Worm (Caenorhabditis elegans): ENCODE measurements around the gene phy-4.

Gene phy-4

ce11 chrV:19490461-19490860, 23.0 kb downstream of the phy-4 start, which contains the start of gene Y43F8B.7:
Y43F8B.7 (plus strand) TSS chrV:19490761.
- TF ChIP-seq R02D3.7 (tag; optimal IDR thresholded peaks at IDR 0.05) (no peak), peb-1 (tag; optimal IDR thresholded peaks at IDR 0.05) (no peak), mdl-1 (tag; optimal IDR thresholded peaks at IDR 0.05) (no peak)

- TF ChIP-seq mbf-1 (tag; optimal IDR thresholded peaks at IDR 0.05) (no peak), ceh-82 (tag; optimal IDR thresholded peaks at IDR 0.05) (no peak), R02D3.7 (tag; optimal IDR thresholded peaks at IDR 0.05) (no peak), Y55F3AM.14 (GFP tag; optimal IDR thresholded peaks at IDR 0.05) (no peak), lsy-2 (tag; optimal IDR thresholded peaks at IDR 0.05) (no peak), gmeb-1 (tag; optimal IDR thresholded peaks at IDR 0.05) (no peak), unc-39 (tag; optimal IDR thresholded peaks at IDR 0.05) (no peak), dmd-4 (tag; optimal IDR thresholded peaks at IDR 0.05) (no peak), nhr-129 (tag; optimal IDR thresholded peaks at IDR 0.05) (no peak), mab-5 (tag; optimal IDR thresholded peaks at IDR 0.05) (no peak), nhr-10 (tag; optimal IDR thresholded peaks at IDR 0.05) (no peak), ceh-16 (tag; optimal IDR thresholded peaks at IDR 0.05) (no peak), ZK546.5 (tag; optimal IDR thresholded peaks at IDR 0.05) (no peak), skn-1 (tag; optimal IDR thresholded peaks at IDR 0.05) (no peak), sma-3 (GFP tag; optimal IDR thresholded peaks at IDR 0.05) (no peak), ztf-11 (tag; optimal IDR thresholded peaks at IDR 0.05) (no peak), nhr-12 (tag; optimal IDR thresholded peaks at IDR 0.05) (no peak), fos-1 (tag; optimal IDR thresholded peaks at IDR 0.05) (no peak), nhr-77 (tag; optimal IDR thresholded peaks at IDR 0.05) (no peak)
Observed at ce11 chrV:19485690-19486089, 27.8 kb downstream of the phy-4 start, which contains the start of gene Y43F8B.18. Y43F8B.18 (plus strand) TSS chrV:19485990.

DNA sequence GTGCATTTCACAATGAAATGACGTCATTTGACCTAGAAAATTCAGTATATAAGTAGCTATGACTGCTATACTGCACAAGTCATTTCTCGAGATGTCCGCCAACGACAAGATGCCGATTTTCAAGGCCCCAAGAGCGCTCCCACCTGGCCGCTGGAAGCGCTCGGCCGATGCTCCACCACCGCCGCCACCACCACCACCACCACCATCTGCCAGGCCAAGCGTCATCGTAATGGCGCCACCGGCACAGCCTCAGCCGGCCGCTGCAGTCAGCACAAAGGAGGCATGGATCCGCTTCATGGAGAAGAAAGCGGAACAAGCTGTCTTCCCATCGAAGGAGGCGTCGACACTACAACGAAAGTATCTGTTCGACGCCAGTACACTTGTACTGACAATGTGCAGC, 28.2 kb downstream of the phy-4 start, which contains the start of gene Y43F8B.28:
Gene Y43F8B.28, plus strand, starts transcription at position 59 of the 400 bp plus-strand sequence.
- TF ChIP-seq aly-2 (tag; optimal IDR thresholded peaks at IDR 0.05): no peak
- no peak for TF ChIP-seq sma-9 (GFP tag; optimal IDR thresholded peaks at IDR 0.05)
- no peak for TF ChIP-seq sma-9 (tag; optimal IDR thresholded peaks at IDR 0.05)

- TF ChIP-seq peb-1 (tag; optimal IDR thresholded peaks at IDR 0.05) (no peak), C34F6.9 (tag; optimal IDR thresholded peaks at IDR 0.05) (no peak), nhr-10 (tag; optimal IDR thresholded peaks at IDR 0.05) (no peak), ceh-16 (tag; optimal IDR thresholded peaks at IDR 0.05) (no peak), nhr-11 (tag; optimal IDR thresholded peaks at IDR 0.05) (no peak), lin-11 (tag; optimal IDR thresholded peaks at IDR 0.05) (no peak), nhr-23 (tag; optimal IDR thresholded peaks at IDR 0.05) (no peak), nhr-12 (tag; optimal IDR thresholded peaks at IDR 0.05) (no peak), nhr-129 (tag; optimal IDR thresholded peaks at IDR 0.05) (no peak), unc-62 (GFP tag; optimal IDR thresholded peaks at IDR 0.05) (no peak), skn-1 (tag; optimal IDR thresholded peaks at IDR 0.05) (no peak), nhr-25 (tag; optimal IDR thresholded peaks at IDR 0.05) (no peak), alr-1 (tag; optimal IDR thresholded peaks at IDR 0.05) (no peak), unc-55 (GFP tag; optimal IDR thresholded peaks at IDR 0.05) (no peak), F13H6.1 (tag; optimal IDR thresholded peaks at IDR 0.05) (no peak)
Observed at ce11 chrV:19484507-19484906, 28.9 kb downstream of the phy-4 start, which contains the start of gene Y43F8B.17. Y43F8B.17 (plus strand) TSS chrV:19484721.

ce11 chrV:19482535-19482934, 30.9 kb downstream of the phy-4 start, which contains the start of gene Y43F8B.22:
Y43F8B.22 (plus strand) TSS chrV:19482835.
- TF ChIP-seq unc-39 (tag; optimal IDR thresholded peaks at IDR 0.05): no peak
- no peak for TF ChIP-seq sma-9 (GFP tag; optimal IDR thresholded peaks at IDR 0.05)
- TF ChIP-seq sma-9 (tag; optimal IDR thresholded peaks at IDR 0.05): no peak
- no peak for TF ChIP-seq nhr-12 (tag; optimal IDR thresholded peaks at IDR 0.05)
- no peak for TF ChIP-seq C34F6.9 (tag; optimal IDR thresholded peaks at IDR 0.05)
- TF ChIP-seq sma-3 (GFP tag; optimal IDR thresholded peaks at IDR 0.05): no peak
- no peak for TF ChIP-seq mab-5 (tag; optimal IDR thresholded peaks at IDR 0.05)
- no peak for TF ChIP-seq snpc-4 (tag; optimal IDR thresholded peaks at IDR 0.05)
- no peak for TF ChIP-seq ZK546.5 (tag; optimal IDR thresholded peaks at IDR 0.05)
- no peak for TF ChIP-seq alr-1 (tag; optimal IDR thresholded peaks at IDR 0.05)
- TF ChIP-seq fos-1 (tag; optimal IDR thresholded peaks at IDR 0.05): no peak
